Fruit fly (Drosophila melanogaster) whole organism, wandering third instar larva: ENCODE data around the gene Rbp.

Experiments
- CG9705 ChIP-seq: fragments of 200-800 bp; sonication (Bioruptor generic); optimal IDR thresholded peaks from 2 replicates; lab custom pipeline; 2018; ENCODE audit warnings: missing biosample characterization, mild to moderate bottlenecking, missing genetic modification characterization
- Dfd ChIP-seq: fragments of >200 bp; optimal IDR thresholded peaks from 2 replicates; lab custom pipeline; 2017; ENCODE audit warnings: missing biosample characterization, missing genetic modification characterization
- Dif ChIP-seq: fragments of 200-275, 200-300 bp; sonication (Bioruptor generic); optimal IDR thresholded peaks from 2 replicates; lab custom pipeline; 2018; ENCODE audit warnings: missing biosample characterization, missing genetic modification characterization; ENCODE audit not compliant: partially characterized antibody
- HLH106 ChIP-seq: fragments of 200-800 bp; optimal IDR thresholded peaks from 3 replicates; lab custom pipeline; 2019; ENCODE audit warnings: missing biosample characterization, mild to moderate bottlenecking, missing genetic modification characterization, moderate library complexity
- Hnf4 ChIP-seq: fragments of 200-800 bp; sonication (Bioruptor generic); optimal IDR thresholded peaks from 2 replicates; lab custom pipeline; 2016; ENCODE audit warnings: missing biosample characterization, mild to moderate bottlenecking, missing genetic modification characterization
- Hr78 ChIP-seq: fragments of >200 bp; optimal IDR thresholded peaks from 2 replicates; lab custom pipeline; 2017; ENCODE audit warnings: missing biosample characterization, missing genetic modification characterization
- Hr83 ChIP-seq: fragments of 200-300 bp; sonication (Bioruptor generic); optimal IDR thresholded peaks from 2 replicates; lab custom pipeline; 2016; ENCODE audit warnings: missing biosample characterization, mild to moderate bottlenecking, missing genetic modification characterization, moderate library complexity; ENCODE audit not compliant: poor library complexity, severe bottlenecking
- Myc ChIP-seq: fragments of >200 bp; optimal IDR thresholded peaks from 2 replicates; lab custom pipeline; 2017
- OdsH ChIP-seq: fragments of 200-800 bp; sonication (Bioruptor generic); optimal IDR thresholded peaks from 2 replicates; lab custom pipeline; 2016; ENCODE audit warnings: missing biosample characterization, mild to moderate bottlenecking, missing genetic modification characterization
- Rel ChIP-seq, 2 experiments: fragments of 200-800 bp; sonication (Bioruptor generic) in 1 of 2; optimal IDR thresholded peaks; 2 replicates in 1 of 2; 3 replicates in 1 of 2; lab custom pipeline; 2016 to 2019; ENCODE audit warnings: mild to moderate bottlenecking in 2 of 2, missing biosample characterization in 2 of 2, missing genetic modification characterization in 2 of 2, moderate library complexity in 1 of 2
- Sp1 ChIP-seq: fragments of 200-800 bp; sonication (Bioruptor generic); optimal IDR thresholded peaks from 3 replicates; lab custom pipeline; 2019; ENCODE audit warnings: missing biosample characterization, mild to moderate bottlenecking, missing genetic modification characterization, moderate library complexity
- Vsx2 ChIP-seq: fragments of 200-300, 225-300 bp; sonication (Bioruptor generic); optimal IDR thresholded peaks from 2 replicates; lab custom pipeline; 2018; ENCODE audit warnings: missing biosample characterization, missing genetic modification characterization; ENCODE audit not compliant: partially characterized antibody
- br ChIP-seq: fragments of 200-800 bp; sonication (Bioruptor generic); optimal IDR thresholded peaks from 2 replicates; lab custom pipeline; 2016; ENCODE audit warnings: missing biosample characterization, missing genetic modification characterization
- dmrt93B ChIP-seq: fragments of 200-800 bp; sonication (Bioruptor generic); optimal IDR thresholded peaks from 2 replicates; lab custom pipeline; 2018; ENCODE audit warnings: missing biosample characterization, mild to moderate bottlenecking, missing genetic modification characterization
- dsf ChIP-seq: sonication (Bioruptor generic); optimal IDR thresholded peaks from 2 replicates; lab custom pipeline; 2016; ENCODE audit warnings: missing biosample characterization, missing genetic modification characterization, borderline replicate concordance
- ey ChIP-seq: fragments of 200-800 bp; sonication (Bioruptor generic); optimal IDR thresholded peaks from 2 replicates; lab custom pipeline; 2016; ENCODE audit warnings: missing biosample characterization, missing genetic modification characterization
- foxo ChIP-seq, 2 experiments: fragments of 200-800 bp; sonication (Bioruptor generic); optimal IDR thresholded peaks; 2 replicates in 1 of 2; 3 replicates in 1 of 2; lab custom pipeline; 2016 to 2017; ENCODE audit warnings: missing biosample characterization in 2 of 2, missing genetic modification characterization in 2 of 2
- fru ChIP-seq: fragments of 200-800 bp; sonication (Bioruptor generic); optimal IDR thresholded peaks from 3 replicates; lab custom pipeline; 2016; ENCODE audit warnings: missing biosample characterization, mild to moderate bottlenecking, missing genetic modification characterization
- h ChIP-seq: fragments of 200-800 bp; sonication (Bioruptor generic); optimal IDR thresholded peaks from 3 replicates; lab custom pipeline; 2016; ENCODE audit warnings: missing biosample characterization, mild to moderate bottlenecking, missing genetic modification characterization
- jim ChIP-seq: fragments of 175-275, 200-325 bp; sonication (Bioruptor generic); optimal IDR thresholded peaks from 2 replicates; lab custom pipeline; 2016; ENCODE audit warnings: missing biosample characterization, mild to moderate bottlenecking, missing genetic modification characterization
- lola ChIP-seq: fragments of >200 bp; optimal IDR thresholded peaks from 2 replicates; lab custom pipeline; 2017; ENCODE audit warnings: missing biosample characterization, missing genetic modification characterization
- pan ChIP-seq: fragments of >200 bp; optimal IDR thresholded peaks from 2 replicates; lab custom pipeline; 2017
- psq ChIP-seq: fragments of 200-800 bp; sonication (Bioruptor generic); optimal IDR thresholded peaks from 3 replicates; lab custom pipeline; 2017; ENCODE audit warnings: missing biosample characterization, mild to moderate bottlenecking, missing genetic modification characterization, moderate library complexity
- rgr ChIP-seq: fragments of 200-800 bp; sonication (Bioruptor generic); optimal IDR thresholded peaks from 3 replicates; lab custom pipeline; 2016; ENCODE audit warnings: missing biosample characterization, mild to moderate bottlenecking, missing genetic modification characterization
- sage ChIP-seq: fragments of 200-800 bp; sonication (Bioruptor generic); optimal IDR thresholded peaks from 2 replicates; lab custom pipeline; 2016; ENCODE audit warnings: missing biosample characterization, mild to moderate bottlenecking, missing genetic modification characterization
- sv ChIP-seq: fragments of 200-800 bp; sonication (Bioruptor generic); optimal IDR thresholded peaks from 3 replicates; lab custom pipeline; 2016; ENCODE audit warnings: missing biosample characterization, missing genetic modification characterization
- tai ChIP-seq: sonication (Bioruptor generic); optimal IDR thresholded peaks from 2 replicates; lab custom pipeline; 2016; ENCODE audit warnings: missing biosample characterization, missing genetic modification characterization
- woc ChIP-seq: sonication (Bioruptor generic); optimal IDR thresholded peaks from 2 replicates; lab custom pipeline; 2016; ENCODE audit warnings: missing biosample characterization, mild to moderate bottlenecking, missing genetic modification characterization

Gene Rbp

dm6 chr3R:15345198-15346017 is 29.0 kb upstream of the Rbp start:
- TF ChIP-seq h (GFP tag; lab: Kevin White, UChicago) (no peak), Rel (GFP tag; optimal IDR thresholded peaks at IDR 0.05; lab: Kevin White, UChicago) (no peak), Rel (tag; optimal IDR thresholded peaks at IDR 0.05; lab: Kevin White, UChicago) (peak; percentile 67)

dm6 chr3R:15346018-15346383 is 28.4 kb upstream of the Rbp start, which contains the start of the genes Surf4 and CG31301:
TSS of gene Surf4 (minus strand) at chr3R:15346176.
TSS of gene CG31301 (plus strand) at chr3R:15346205.
- TF ChIP-seq tai (GFP tag; lab: Kevin White, UChicago) (no peak), Myc (lab: Kevin White, UChicago) (peak; percentile 3), woc (no peak), Dfd (GFP tag; lab: Kevin White, UChicago) (no peak), dsf (GFP tag; lab: Kevin White, UChicago) (no peak)

- TF ChIP-seq dmrt93B (GFP tag; lab: Kevin White, UChicago) (no peak), rgr (GFP tag; lab: Kevin White, UChicago) (peak; percentile 56), foxo (GFP tag; optimal IDR thresholded peaks at IDR 0.05; lab: Kevin White, UChicago) (peak in 1 of 2 experiments; percentile 60), Dif (GFP tag; lab: Kevin White, UChicago) (no peak), jim (no peak), sv (GFP tag; lab: Kevin White, UChicago) (peak; percentile 14), woc (peak; percentile 17), ey (GFP tag; lab: Kevin White, UChicago) (peak; percentile 27), Dfd (GFP tag; lab: Kevin White, UChicago) (no peak), h (GFP tag; lab: Kevin White, UChicago) (peak; percentile 43), Vsx2 (GFP tag; lab: Kevin White, UChicago) (no peak), CG9705 (GFP tag; lab: Kevin White, UChicago) (peak; percentile 16), OdsH (GFP tag; lab: Kevin White, UChicago) (peak; percentile 18), HLH106 (peak; percentile 45), br (GFP tag; lab: Kevin White, UChicago) (peak; percentile 45), Sp1 (peak; percentile 28), Hr78 (GFP tag; lab: Kevin White, UChicago) (no peak)
Observed at dm6 chr3R:15347822-15348221, 26.6 kb upstream of the Rbp start, which contains the start of the genes CG42726 and CG42727. TSS of gene CG42726 (plus strand) at chr3R:15348048. TSS of gene CG42727 (plus strand) at chr3R:15348048.

- TF ChIP-seq fru (no peak), pan (no peak), woc (peak; percentile 71), Sp1 (peak; percentile 29), sage (no peak), HLH106 (peak; percentile 67), Hr83 (peak; percentile 23), h (GFP tag; lab: Kevin White, UChicago) (peak; percentile 49), Vsx2 (GFP tag; lab: Kevin White, UChicago) (no peak), dmrt93B (GFP tag; lab: Kevin White, UChicago) (no peak), Hnf4 (GFP tag; lab: Kevin White, UChicago) (no peak), rgr (GFP tag; lab: Kevin White, UChicago) (peak; percentile 70), Myc (lab: Kevin White, UChicago) (peak; percentile 87), CG9705 (GFP tag; lab: Kevin White, UChicago) (peak; percentile 56), Rel (GFP tag; optimal IDR thresholded peaks at IDR 0.05; lab: Kevin White, UChicago) (no peak), Rel (tag; optimal IDR thresholded peaks at IDR 0.05; lab: Kevin White, UChicago) (peak; percentile 51), foxo (GFP tag; optimal IDR thresholded peaks at IDR 0.05; lab: Kevin White, UChicago) (peak in 1 of 2 experiments; percentile 66), Dfd (GFP tag; lab: Kevin White, UChicago) (no peak), lola (GFP tag; lab: Kevin White, UChicago) (no peak), psq (GFP tag; lab: Kevin White, UChicago) (peak; percentile 51), Dif (GFP tag; lab: Kevin White, UChicago) (no peak), OdsH (GFP tag; lab: Kevin White, UChicago) (peak; percentile 11)
Observed at dm6 chr3R:15350993-15351426, 23.4 kb upstream of the Rbp start, which contains the start of the genes Trs33 and Tmtc4. TSS of gene Trs33 (minus strand) at chr3R:15350995. TSS of gene Tmtc4 (plus strand) at chr3R:15351225.

DNA sequence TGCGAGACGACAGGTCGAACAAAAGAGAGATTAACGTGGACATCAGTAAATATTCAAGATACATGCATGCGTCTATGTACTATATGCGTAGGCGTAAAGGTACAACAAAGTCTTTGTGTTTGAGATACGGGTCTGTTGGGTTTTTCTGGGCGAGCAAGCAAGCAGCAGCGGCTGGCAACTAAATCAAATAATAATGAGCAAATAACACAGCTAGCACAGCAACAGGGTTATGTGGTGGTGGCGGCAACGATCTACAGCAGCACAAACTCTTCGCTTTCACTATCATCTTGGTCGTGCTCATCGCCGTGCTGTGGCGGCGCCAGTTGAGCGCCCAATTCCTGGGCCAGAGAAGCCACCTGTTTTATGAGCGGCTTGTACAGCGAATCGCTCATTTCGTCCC is 20.4 kb upstream of the Rbp start:
- no peak for TF ChIP-seq h (GFP tag; lab: Kevin White, UChicago)
- TF ChIP-seq Dif (GFP tag; lab: Kevin White, UChicago) = no peak
- no peak for TF ChIP-seq Dfd (GFP tag; lab: Kevin White, UChicago)
- TF ChIP-seq dmrt93B (GFP tag; lab: Kevin White, UChicago) = no peak
- no peak for TF ChIP-seq foxo (GFP tag; optimal IDR thresholded peaks at IDR 0.05; lab: Kevin White, UChicago)
